Fruit fly (Drosophila melanogaster) whole organism, prepupa: ENCODE data around the gene CG16782.

ENCODE experiments used
- Eip93F ChIP-seq: fragments of 200-800 bp; sonication (Bioruptor generic); optimal IDR thresholded peaks from 2 replicates; lab custom pipeline; 2016; ENCODE audit warnings: missing biosample characterization, mild to moderate bottlenecking, missing genetic modification characterization
- Lpt ChIP-seq: fragments of 200-800 bp; sonication (Bioruptor generic); optimal IDR thresholded peaks from 3 replicates; lab custom pipeline; 2016; ENCODE audit warnings: missing biosample characterization, missing genetic modification characterization
- acj6 ChIP-seq: fragments of 200-800 bp; sonication (Bioruptor generic); optimal IDR thresholded peaks from 3 replicates; lab custom pipeline; 2016; ENCODE audit warnings: missing biosample characterization, missing genetic modification characterization
- fkh ChIP-seq: fragments of 200-800 bp; sonication (Bioruptor generic); optimal IDR thresholded peaks from 3 replicates; lab custom pipeline; 2017; ENCODE audit warnings: missing biosample characterization, mild to moderate bottlenecking, missing genetic modification characterization, moderate library complexity

dm6 chrX:3442543-3443207 lies 17.4 kb downstream of the CG16782 start:
- no peak for TF ChIP-seq Lpt (GFP tag; lab: Kevin White, UChicago)
- TF ChIP-seq Eip93F (GFP tag; lab: Kevin White, UChicago): no peak
- TF ChIP-seq acj6 (GFP tag; lab: Kevin White, UChicago): no peak
- no peak for TF ChIP-seq fkh (GFP tag; lab: Kevin White, UChicago)
